Worm (Caenorhabditis elegans): ENCODE data around the gene C17B7.14.

- no peak for TF ChIP-seq nfya-1 (tag; optimal IDR thresholded peaks at IDR 0.05; ENCODE audit: borderline replicate concordance, insufficient read depth)
- TF ChIP-seq zfh-2 (GFP tag; conservative IDR thresholded peaks at IDR 0.05), result no peak
- TF ChIP-seq unc-62 (GFP tag; optimal IDR thresholded peaks at IDR 0.05), result no peak
- TF ChIP-seq ztf-6 (GFP tag; IDR thresholded peaks at IDR 0.05), result no peak
- TF ChIP-seq ccch-3 (GFP tag; optimal IDR thresholded peaks at IDR 0.05), result no peak
- TF ChIP-seq mxl-1 (tag; optimal IDR thresholded peaks at IDR 0.05), result no peak
- TF ChIP-seq bed-1 (GFP tag; IDR thresholded peaks at IDR 0.05), result no peak
- TF ChIP-seq lsy-27 (tag; optimal IDR thresholded peaks at IDR 0.05; ENCODE audit: borderline replicate concordance, insufficient read depth), result no peak
- no peak for TF ChIP-seq unc-130 (GFP tag; optimal IDR thresholded peaks at IDR 0.05)
These were observed 46.7 kb downstream of the C17B7.14 start, which contains the start of gene T28A11.4 for ce11 chrV:3273577-3274100.
